Worm (Caenorhabditis elegans) whole organism, L4 larva: Measurements from ENCODE around the gene Y53C12A.10.

Experiments
- F26F4.8 ChIP-seq: fragments of 200-800 bp; sonication (Bioruptor generic); conservative IDR thresholded peaks from 2 replicates; pipeline ENCODE4 v1.3.6; 2022; ENCODE audit warnings: missing genetic modification characterization, missing compliant biosample characterization
- F37D6.2 ChIP-seq: sonication (generic microtip); optimal IDR thresholded peaks from 2 replicates; lab custom pipeline; 2016; ENCODE audit warnings: mild to moderate bottlenecking, missing genetic modification characterization, missing compliant biosample characterization
- Y5F2A.4 ChIP-seq: fragments of 200-800 bp; sonication (Bioruptor generic); optimal IDR thresholded peaks from 2 replicates; lab custom pipeline; 2018; ENCODE audit warnings: mild to moderate bottlenecking, missing genetic modification characterization, missing compliant biosample characterization
- Y75B8A.6 ChIP-seq: fragments of 200-800 bp; sonication (Bioruptor generic); IDR thresholded peaks from 2 replicates; pipeline ENCODE4 v1.3.6; 2022; ENCODE audit warnings: missing genetic modification reagents, missing genetic modification characterization, missing compliant biosample characterization
- aha-1 ChIP-seq: fragments of 150-350 bp; peaks from one replicate; lab custom pipeline; 2014; ENCODE audit warnings: missing biosample characterization, missing genetic modification characterization
- aly-2 ChIP-seq: sonication (generic microtip); optimal IDR thresholded peaks from 2 replicates; lab custom pipeline; 2018; ENCODE audit warnings: missing biosample characterization, missing genetic modification characterization
- arid-1 ChIP-seq: fragments of 200-800 bp; sonication (Bioruptor generic); conservative IDR thresholded peaks from 2 replicates; pipeline ENCODE4 v1.3.6; 2022; ENCODE audit warnings: missing genetic modification reagents, missing genetic modification characterization, missing compliant biosample characterization
- attf-4 ChIP-seq: sonication (generic microtip); optimal IDR thresholded peaks from 3 replicates; lab custom pipeline; 2017; ENCODE audit warnings: missing biosample characterization, missing genetic modification characterization
- ceh-20 ChIP-seq: fragments of 200-800 bp; sonication (Bioruptor generic); IDR thresholded peaks from 2 replicates; pipeline ENCODE4 v1.3.6; 2022; ENCODE audit warnings: missing genetic modification reagents, missing genetic modification characterization, missing compliant biosample characterization
- ceh-62 ChIP-seq: sonication (generic microtip); optimal IDR thresholded peaks from 2 replicates; lab custom pipeline; 2017; ENCODE audit warnings: missing biosample characterization, missing genetic modification characterization
- ceh-82 ChIP-seq: sonication (generic microtip); optimal IDR thresholded peaks from 2 replicates; lab custom pipeline; 2017; ENCODE audit warnings: missing biosample characterization, missing genetic modification characterization
- cey-2 ChIP-seq: sonication (generic microtip); optimal IDR thresholded peaks from 3 replicates; lab custom pipeline; 2017; ENCODE audit warnings: missing genetic modification characterization, mild to moderate bottlenecking, missing compliant biosample characterization, antibody characterized with exemption, borderline replicate concordance; ENCODE audit not compliant: insufficient read depth
- daf-8 ChIP-seq: fragments of 200-800 bp; sonication (Bioruptor generic); IDR thresholded peaks from 2 replicates; pipeline ENCODE4 v1.3.6; 2022; ENCODE audit warnings: missing genetic modification characterization, missing compliant biosample characterization
- dmd-6 ChIP-seq: fragments of 200-800 bp; sonication (Bioruptor generic); IDR thresholded peaks from 2 replicates; pipeline ENCODE4 v1.3.6; 2022; ENCODE audit warnings: missing genetic modification reagents, missing genetic modification characterization, missing compliant biosample characterization
- dpl-1 ChIP-seq: fragments of 150-350 bp; optimal IDR thresholded peaks from 2 replicates; lab custom pipeline; 2014; ENCODE audit warnings: missing biosample characterization, missing genetic modification reagents, missing genetic modification characterization
- egl-43 ChIP-seq: fragments of 200-800 bp; sonication (Bioruptor generic); IDR thresholded peaks from 2 replicates; pipeline ENCODE4 v1.3.6; 2022; ENCODE audit warnings: missing genetic modification reagents, missing genetic modification characterization, missing compliant biosample characterization
- fos-1 ChIP-seq: fragments of 150-350 bp; optimal IDR thresholded peaks from 2 replicates; lab custom pipeline; 2014; ENCODE audit warnings: missing biosample characterization, missing genetic modification characterization
- hlh-11 ChIP-seq: fragments of 200-800 bp; sonication (Bioruptor generic); optimal IDR thresholded peaks from 2 replicates; lab custom pipeline; 2018; ENCODE audit warnings: mild to moderate bottlenecking, missing genetic modification characterization, missing compliant biosample characterization
- hlh-30 ChIP-seq: sonication (generic microtip); optimal IDR thresholded peaks from 2 replicates; lab custom pipeline; 2017; ENCODE audit warnings: antibody characterized with exemption, mild to moderate bottlenecking, missing genetic modification characterization, missing compliant biosample characterization; ENCODE audit not compliant: insufficient read depth
- hmg-1.1 ChIP-seq: fragments of 200-800 bp; sonication (Bioruptor generic); IDR thresholded peaks from 2 replicates; pipeline ENCODE4 v1.3.6; 2022; ENCODE audit warnings: missing genetic modification reagents, missing genetic modification characterization, missing compliant biosample characterization
- jun-1 ChIP-seq: fragments of 150-350 bp; optimal IDR thresholded peaks from 2 replicates; lab custom pipeline; 2014; ENCODE audit warnings: missing biosample characterization, missing genetic modification reagents, missing genetic modification characterization
- lim-7 ChIP-seq: fragments of 200-800 bp; sonication (Bioruptor generic); IDR thresholded peaks from 2 replicates; pipeline ENCODE4 v1.3.6; 2022; ENCODE audit warnings: missing genetic modification characterization, missing compliant biosample characterization
- lin-13 ChIP-seq: fragments of 150-350 bp; optimal IDR thresholded peaks from 2 replicates; lab custom pipeline; 2014; ENCODE audit warnings: missing biosample characterization, missing genetic modification reagents, missing genetic modification characterization
- lin-15B ChIP-seq: fragments of 150-350 bp; sonication (generic microtip); optimal IDR thresholded peaks from 3 replicates; lab custom pipeline; 2014; ENCODE audit warnings: missing biosample characterization, missing genetic modification characterization
- lin-39 ChIP-seq: fragments of 150-350 bp; optimal IDR thresholded peaks from 2 replicates; lab custom pipeline; 2014; ENCODE audit warnings: missing biosample characterization, missing genetic modification reagents, missing genetic modification characterization
- lir-3 ChIP-seq: sonication (generic microtip); optimal IDR thresholded peaks from 2 replicates; lab custom pipeline; 2016; ENCODE audit warnings: mild to moderate bottlenecking, missing genetic modification characterization, missing compliant biosample characterization
- lsy-2 ChIP-seq, 2 experiments: fragments of 150-350 bp in 1 of 2; sonication (generic microtip) in 1 of 2; optimal IDR thresholded peaks; 2 replicates each; lab custom pipeline; 2014 to 2017; ENCODE audit warnings: missing biosample characterization in 2 of 2, missing genetic modification characterization in 2 of 2
- mdt-29 ChIP-seq: fragments of 200-800 bp; sonication (Bioruptor generic); IDR thresholded peaks from 2 replicates; pipeline ENCODE4 v1.3.6; 2022; ENCODE audit warnings: missing genetic modification reagents, missing genetic modification characterization, missing compliant biosample characterization
- mep-1 ChIP-seq: fragments of 150-350 bp; sonication (generic microtip); optimal IDR thresholded peaks from 3 replicates; lab custom pipeline; 2014; ENCODE audit warnings: missing biosample characterization, missing genetic modification characterization
- mxl-2 ChIP-seq: fragments of 200-800 bp; sonication (Bioruptor generic); conservative IDR thresholded peaks from 2 replicates; pipeline ENCODE4 v1.3.6; 2022; ENCODE audit warnings: missing genetic modification reagents, missing genetic modification characterization, missing compliant biosample characterization
- mxl-3 ChIP-seq: fragments of 200-800 bp; sonication (Bioruptor generic); optimal IDR thresholded peaks from 2 replicates; lab custom pipeline; 2018; ENCODE audit warnings: mild to moderate bottlenecking, missing genetic modification characterization, missing compliant biosample characterization
- nhr-102 ChIP-seq: sonication (generic microtip); optimal IDR thresholded peaks from 2 replicates; lab custom pipeline; 2016; ENCODE audit warnings: mild to moderate bottlenecking, missing genetic modification characterization, moderate library complexity, missing compliant biosample characterization
- nhr-237 ChIP-seq: sonication (generic microtip); optimal IDR thresholded peaks from 2 replicates; lab custom pipeline; 2017; ENCODE audit warnings: missing biosample characterization, missing genetic modification characterization
- nhr-28 ChIP-seq: fragments of 150-350 bp; optimal IDR thresholded peaks from 2 replicates; lab custom pipeline; 2014; ENCODE audit warnings: missing biosample characterization, missing genetic modification characterization
- nhr-41 ChIP-seq: fragments of 200-800 bp; sonication (Bioruptor generic); IDR thresholded peaks from 2 replicates; pipeline ENCODE4 v1.3.6; 2022; ENCODE audit warnings: missing genetic modification reagents, missing genetic modification characterization, missing compliant biosample characterization
- nhr-42 ChIP-seq: fragments of 200-800 bp; sonication (Bioruptor generic); IDR thresholded peaks from 2 replicates; pipeline ENCODE4 v1.3.6; 2022; ENCODE audit warnings: missing genetic modification characterization, missing compliant biosample characterization
- nhr-48 ChIP-seq: sonication (generic microtip); optimal IDR thresholded peaks from 2 replicates; lab custom pipeline; 2016; ENCODE audit warnings: mild to moderate bottlenecking, missing genetic modification characterization, missing compliant biosample characterization
- pqm-1 ChIP-seq: sonication (generic microtip); optimal IDR thresholded peaks from 2 replicates; lab custom pipeline; 2017; ENCODE audit warnings: missing biosample characterization, missing genetic modification characterization
- rbr-2 ChIP-seq: sonication (generic microtip); optimal IDR thresholded peaks from 2 replicates; lab custom pipeline; 2016; ENCODE audit warnings: missing genotype, missing genetic modification characterization, missing compliant biosample characterization
- snpc-4 ChIP-seq: fragments of 150-350 bp; optimal IDR thresholded peaks from 2 replicates; lab custom pipeline; 2014; ENCODE audit warnings: missing biosample characterization, missing genetic modification characterization
- unc-130 ChIP-seq: sonication (generic microtip); optimal IDR thresholded peaks from 2 replicates; lab custom pipeline; 2016; ENCODE audit warnings: missing genetic modification reagents, missing genetic modification characterization, missing compliant biosample characterization
- unc-62 ChIP-seq, 3 experiments: fragments of 150-350 bp in 1 of 3; sonication (generic microtip); optimal IDR thresholded peaks in 2 of 3; peaks in 1 of 3; 1 replicate in 1 of 3; 2 replicates in 2 of 3; lab custom pipeline; 2014 to 2017; ENCODE audit warnings: missing biosample characterization in 3 of 3, missing genetic modification characterization in 3 of 3, missing genetic modification reagents in 3 of 3, missing genotype in 1 of 3
- vab-7 ChIP-seq: fragments of 200-800 bp; sonication (Bioruptor generic); IDR thresholded peaks from 2 replicates; pipeline ENCODE4 v1.3.6; 2022; ENCODE audit warnings: missing genetic modification reagents, missing genetic modification characterization, missing compliant biosample characterization
- zfp-2 ChIP-seq: sonication (generic microtip); optimal IDR thresholded peaks from 2 replicates; lab custom pipeline; 2016; ENCODE audit warnings: mild to moderate bottlenecking, missing genetic modification characterization, missing compliant biosample characterization
- zfp-3 ChIP-seq: fragments of 200-800 bp; sonication (Bioruptor generic); conservative IDR thresholded peaks from 2 replicates; pipeline ENCODE4 v1.3.6; 2022; ENCODE audit warnings: missing genetic modification reagents, missing genetic modification characterization, missing compliant biosample characterization

The Y53C12A.10 gene

DNA sequence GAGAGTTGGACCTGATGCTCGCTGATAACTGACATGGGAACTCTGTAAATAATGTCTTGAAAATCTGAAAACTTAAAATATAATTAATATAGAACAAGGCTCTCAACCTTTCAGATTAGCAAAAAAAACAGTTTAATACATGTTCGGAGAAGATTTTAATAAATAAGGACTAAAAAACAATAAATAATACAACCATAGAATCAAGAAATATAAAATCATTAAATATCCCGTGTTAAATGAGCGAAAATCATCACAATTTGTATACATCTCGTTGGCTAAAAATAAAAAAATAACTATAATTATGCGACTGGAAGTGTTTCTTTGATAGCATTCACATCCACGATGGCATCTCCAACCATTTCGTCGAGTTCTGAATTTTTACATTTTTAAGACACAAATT, at the start of gene Y53C12A.10:
Gene Y53C12A.10, minus strand, starts transcription at position 101 of the 400 bp plus-strand sequence.
- TF ChIP-seq lin-39 (tag; lab: Kevin White, UChicago) (no peak), unc-130 (no peak), hlh-11 (no peak), aha-1 (tag; lab: Kevin White, UChicago) (no peak), lin-13 (GFP tag; lab: Kevin White, UChicago) (no peak), hlh-30 (no peak), lir-3 (tag; lab: Kevin White, UChicago) (no peak), nhr-237 (tag; lab: Kevin White, UChicago) (no peak), mxl-2 (GFP tag; lab: Robert Waterston, UW) (no peak), attf-4 (no peak), zfp-3 (GFP tag; lab: Robert Waterston, UW) (no peak), Y5F2A.4 (GFP tag; lab: Kevin White, UChicago) (no peak), vab-7 (GFP tag; lab: Robert Waterston, UW) (no peak), lim-7 (GFP tag; lab: Robert Waterston, UW) (no peak), unc-62 (GFP tag; optimal IDR thresholded peaks at IDR 0.05 in 1 of 2; lab: Kevin White, UChicago) (no peak), unc-62 (tag; optimal IDR thresholded peaks at IDR 0.05; lab: Kevin White, UChicago) (no peak), jun-1 (no peak)

DNA sequence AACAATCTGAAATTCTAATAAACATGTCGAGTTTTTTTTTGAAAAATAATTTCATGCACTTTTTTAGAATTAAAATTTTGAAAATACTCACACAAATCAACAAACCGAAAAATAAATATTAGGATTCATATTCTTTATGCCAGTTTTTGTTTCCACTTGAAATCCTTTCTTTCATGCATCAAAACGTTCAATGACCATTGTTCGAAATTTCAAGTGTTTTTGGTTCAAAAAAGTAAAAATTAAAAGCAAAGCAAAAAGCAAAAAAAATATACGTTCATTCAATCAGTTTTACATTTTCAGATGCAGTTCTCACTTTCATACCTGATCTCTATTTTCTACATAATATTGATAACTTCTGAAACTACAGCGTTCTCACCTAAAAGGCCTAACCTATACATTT, 49.1 kb upstream of the Y53C12A.10 start, which contains the start of gene ZK1321.1:
Gene ZK1321.1, plus strand, starts transcription at position 301 of the 400 bp plus-strand sequence.
- TF ChIP-seq nhr-102 (tag; lab: Kevin White, UChicago): no peak
- no peak for TF ChIP-seq F26F4.8 (GFP tag; lab: Robert Waterston, UW)
- TF ChIP-seq unc-130: no peak
- no peak for TF ChIP-seq ceh-20 (GFP tag; lab: Robert Waterston, UW)
- no peak for TF ChIP-seq rbr-2 (tag; lab: Kevin White, UChicago)
- TF ChIP-seq F37D6.2 (tag; lab: Kevin White, UChicago): no peak
- TF ChIP-seq mxl-2 (GFP tag; lab: Robert Waterston, UW): no peak
- no peak for TF ChIP-seq mxl-3
- no peak for TF ChIP-seq lin-15B (tag; lab: Kevin White, UChicago)
- TF ChIP-seq mep-1: no peak

DNA sequence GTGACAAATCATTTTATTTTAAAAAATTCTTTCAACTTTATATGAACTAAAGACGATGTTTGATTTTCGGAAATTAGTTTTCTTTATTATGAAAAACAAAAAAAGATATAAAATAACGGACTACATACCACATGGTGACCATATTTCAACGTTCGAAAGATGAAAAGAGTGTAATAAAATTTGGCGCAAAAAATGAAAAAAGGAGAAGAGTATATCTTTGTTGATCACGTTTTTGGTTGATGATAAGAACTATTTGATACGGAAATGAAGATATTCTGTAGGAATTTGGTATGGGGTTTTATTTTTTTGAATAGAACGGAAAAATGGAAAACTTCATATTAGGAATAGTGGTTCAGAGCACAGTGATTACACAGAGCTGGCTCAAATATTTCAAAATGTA, 48.4 kb upstream of the Y53C12A.10 start, which contains the start of gene Y53C12B.7:
Gene Y53C12B.7, minus strand, starts transcription at position 163 of the 400 bp plus-strand sequence.
- TF ChIP-seq ceh-82 (tag; lab: Kevin White, UChicago): no peak
- no peak for TF ChIP-seq pqm-1 (tag; lab: Kevin White, UChicago)
- no peak for TF ChIP-seq hlh-30
- TF ChIP-seq arid-1 (GFP tag; lab: Robert Waterston, UW): no peak
- peak; percentile 29 for TF ChIP-seq mxl-3
- TF ChIP-seq ceh-62 (tag; lab: Kevin White, UChicago): no peak
- TF ChIP-seq dmd-6 (GFP tag; lab: Robert Waterston, UW): peak; percentile 29
- TF ChIP-seq egl-43 (GFP tag; lab: Robert Waterston, UW): no peak
- no peak for TF ChIP-seq snpc-4
- TF ChIP-seq cey-2 (tag; lab: Kevin White, UChicago): peak; percentile 24
- TF ChIP-seq daf-8 (GFP tag; lab: Robert Waterston, UW): no peak

DNA sequence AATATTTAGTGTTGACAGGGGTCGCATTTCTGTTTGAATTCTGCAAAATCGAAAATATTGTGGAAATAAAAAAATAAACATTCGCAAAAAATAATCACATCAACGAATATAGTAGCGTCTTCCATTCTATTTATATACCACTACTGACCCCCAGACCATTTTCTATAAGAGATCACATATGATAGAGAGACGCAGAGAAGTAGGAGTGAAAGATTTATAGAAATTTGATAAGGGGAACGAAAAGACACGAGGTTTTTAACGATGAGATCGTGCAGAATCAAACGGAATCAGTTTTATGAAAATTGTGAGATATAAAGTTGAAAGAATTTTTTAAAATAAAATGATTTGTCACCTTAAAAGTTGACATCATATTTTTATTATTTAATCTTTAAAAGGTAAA, 47.6 kb upstream of the Y53C12A.10 start:
- TF ChIP-seq ceh-20 (GFP tag; lab: Robert Waterston, UW) (0 out of 2 replicates have a peak, but pooled peaks have one; percentile 13), egl-43 (GFP tag; lab: Robert Waterston, UW) (no peak), nhr-42 (GFP tag; lab: Robert Waterston, UW) (no peak), fos-1 (tag; lab: Kevin White, UChicago) (no peak), zfp-2 (tag; lab: Kevin White, UChicago) (no peak), nhr-28 (tag; lab: Kevin White, UChicago) (peak; percentile 26), nhr-41 (GFP tag; lab: Robert Waterston, UW) (no peak), attf-4 (no peak), unc-62 (GFP tag; optimal IDR thresholded peaks at IDR 0.05 in 1 of 2; lab: Kevin White, UChicago) (no peak), unc-62 (tag; optimal IDR thresholded peaks at IDR 0.05; lab: Kevin White, UChicago) (no peak), hlh-11 (peak; percentile 43), arid-1 (GFP tag; lab: Robert Waterston, UW) (no peak), mdt-29 (GFP tag; lab: Robert Waterston, UW) (no peak), hmg-1.1 (no peak), dpl-1 (GFP tag; lab: Kevin White, UChicago) (no peak), nhr-237 (tag; lab: Kevin White, UChicago) (no peak), lsy-2 (tag; optimal IDR thresholded peaks at IDR 0.05; lab: Kevin White, UChicago) (peak in 1 of 2 experiments; percentile 32), nhr-48 (tag; lab: Kevin White, UChicago) (no peak), aly-2 (no peak), Y75B8A.6 (GFP tag; lab: Robert Waterston, UW) (no peak), dmd-6 (GFP tag; lab: Robert Waterston, UW) (peak; percentile 17; the same call in 1 of the 2 replicates)
